Worm (Caenorhabditis elegans) whole organism, mixed stage, embryonic: ENCODE data around the gene T28C12.6.

Experiments
- M03D4.4 ChIP-seq: sonication (generic microtip); optimal IDR thresholded peaks from 2 replicates; lab custom pipeline; 2017; ENCODE audit warnings: mild to moderate bottlenecking, missing genetic modification characterization, missing compliant biosample characterization
- bed-3 ChIP-seq: fragments of 200-800 bp; sonication (Bioruptor generic); optimal IDR thresholded peaks from 3 replicates; lab custom pipeline; 2018; ENCODE audit warnings: mild to moderate bottlenecking, missing genetic modification characterization, moderate library complexity, missing compliant biosample characterization
- blmp-1 ChIP-seq: fragments of 150-350 bp; optimal IDR thresholded peaks from 2 replicates; lab custom pipeline; 2014; ENCODE audit warnings: missing biosample characterization, missing genetic modification characterization
- ceh-39 ChIP-seq: fragments of 150-350 bp; optimal IDR thresholded peaks from 2 replicates; lab custom pipeline; 2014; ENCODE audit warnings: missing biosample characterization, missing genetic modification characterization
- ceh-43 ChIP-seq: fragments of 200-800 bp; sonication (Bioruptor generic); optimal IDR thresholded peaks from 2 replicates; lab custom pipeline; 2018; ENCODE audit warnings: mild to moderate bottlenecking, missing genetic modification characterization, moderate library complexity, missing compliant biosample characterization
- ceh-83 ChIP-seq: fragments of 200-800 bp; sonication (Bioruptor generic); optimal IDR thresholded peaks from 2 replicates; lab custom pipeline; 2018; ENCODE audit warnings: mild to moderate bottlenecking, missing genetic modification characterization, missing compliant biosample characterization
- ces-1 ChIP-seq: fragments of 150-350 bp; optimal IDR thresholded peaks from 2 replicates; lab custom pipeline; 2014; ENCODE audit warnings: missing biosample characterization, missing genetic modification reagents, missing genetic modification characterization
- cnd-1 ChIP-seq: fragments of 200-800 bp; sonication (Bioruptor generic); optimal IDR thresholded peaks from 2 replicates; lab custom pipeline; 2018; ENCODE audit warnings: mild to moderate bottlenecking, missing genetic modification characterization, missing compliant biosample characterization
- drap-1 ChIP-seq: fragments of 200-800 bp; sonication (Bioruptor generic); optimal IDR thresholded peaks from 3 replicates; lab custom pipeline; 2018; ENCODE audit warnings: mild to moderate bottlenecking, missing genetic modification characterization, missing compliant biosample characterization
- elt-1 ChIP-seq: sonication (generic microtip); optimal IDR thresholded peaks from 2 replicates; lab custom pipeline; 2017; ENCODE audit warnings: missing genetic modification characterization, mild to moderate bottlenecking, missing compliant biosample characterization, antibody characterized with exemption, moderate library complexity, borderline replicate concordance; ENCODE audit not compliant: insufficient read depth
- elt-3 ChIP-seq: fragments of 150-350 bp; optimal IDR thresholded peaks from 2 replicates; lab custom pipeline; 2014; ENCODE audit warnings: missing biosample characterization, missing genetic modification characterization
- flh-1 ChIP-seq: fragments of 200-800 bp; sonication (Bioruptor generic); optimal IDR thresholded peaks from 2 replicates; lab custom pipeline; 2018; ENCODE audit warnings: mild to moderate bottlenecking, missing genetic modification characterization, moderate library complexity, missing compliant biosample characterization
- ham-2 ChIP-seq: fragments of 200-800 bp; sonication (Bioruptor generic); optimal IDR thresholded peaks from 2 replicates; lab custom pipeline; 2018; ENCODE audit warnings: mild to moderate bottlenecking, missing genetic modification characterization, missing compliant biosample characterization
- hlh-1 ChIP-seq: fragments of 150-350 bp; optimal IDR thresholded peaks from 2 replicates; lab custom pipeline; 2014; ENCODE audit warnings: missing biosample characterization, missing genetic modification reagents, missing genetic modification characterization
- lin-13 ChIP-seq: fragments of 150-350 bp; optimal IDR thresholded peaks from 2 replicates; lab custom pipeline; 2014; ENCODE audit warnings: missing biosample characterization, missing genetic modification characterization
- lsy-2 ChIP-seq: fragments of 150-350 bp; optimal IDR thresholded peaks from 2 replicates; lab custom pipeline; 2014; ENCODE audit warnings: missing biosample characterization, missing genetic modification characterization
- mab-5 ChIP-seq: fragments of 150-350 bp; optimal IDR thresholded peaks from 2 replicates; lab custom pipeline; 2014; ENCODE audit warnings: missing biosample characterization, missing genetic modification characterization
- mep-1 ChIP-seq: fragments of 150-350 bp; optimal IDR thresholded peaks from 2 replicates; lab custom pipeline; 2017; ENCODE audit warnings: missing biosample characterization, missing genetic modification reagents, missing genetic modification characterization, inconsistent platforms
- mls-2 ChIP-seq: sonication (generic microtip); optimal IDR thresholded peaks from 2 replicates; lab custom pipeline; 2016; ENCODE audit warnings: mild to moderate bottlenecking, missing genetic modification characterization, moderate library complexity, missing compliant biosample characterization
- nhr-12 ChIP-seq: fragments of 150-350 bp; optimal IDR thresholded peaks from 2 replicates; lab custom pipeline; 2014; ENCODE audit warnings: missing biosample characterization, missing genetic modification characterization
- nhr-2 ChIP-seq: fragments of 150-350 bp; optimal IDR thresholded peaks from 2 replicates; lab custom pipeline; 2014; ENCODE audit warnings: missing biosample characterization, missing genetic modification characterization
- nhr-237 ChIP-seq: fragments of 150-350 bp; optimal IDR thresholded peaks from 2 replicates; lab custom pipeline; 2014; ENCODE audit warnings: missing biosample characterization, missing genetic modification characterization
- nhr-28 ChIP-seq: fragments of 150-350 bp; optimal IDR thresholded peaks from 2 replicates; lab custom pipeline; 2014; ENCODE audit warnings: missing biosample characterization, missing genetic modification characterization
- nhr-76 ChIP-seq: sonication (generic microtip); optimal IDR thresholded peaks from 2 replicates; lab custom pipeline; 2017; ENCODE audit warnings: missing biosample characterization, missing genetic modification characterization
- sem-2 ChIP-seq: fragments of 200-800 bp; sonication (Bioruptor generic); optimal IDR thresholded peaks from 2 replicates; lab custom pipeline; 2018; ENCODE audit warnings: mild to moderate bottlenecking, missing genetic modification characterization, missing compliant biosample characterization
- snpc-4 ChIP-seq: fragments of 150-350 bp; optimal IDR thresholded peaks from 2 replicates; lab custom pipeline; 2014; ENCODE audit warnings: missing biosample characterization, missing genetic modification characterization
- sptf-1 ChIP-seq: sonication (generic microtip); optimal IDR thresholded peaks from 2 replicates; lab custom pipeline; 2017; ENCODE audit warnings: mild to moderate bottlenecking, missing genetic modification characterization, moderate library complexity, missing compliant biosample characterization
- tbx-8 ChIP-seq: fragments of 200-800 bp; sonication (Bioruptor generic); optimal IDR thresholded peaks from 2 replicates; lab custom pipeline; 2018; ENCODE audit warnings: mild to moderate bottlenecking, missing genetic modification characterization, moderate library complexity, missing compliant biosample characterization
- unc-39 ChIP-seq: fragments of 150-350 bp; optimal IDR thresholded peaks from 2 replicates; lab custom pipeline; 2014; ENCODE audit warnings: missing biosample characterization, missing genetic modification characterization
- unc-62 ChIP-seq: fragments of 150-350 bp; optimal IDR thresholded peaks from 2 replicates; lab custom pipeline; 2014; ENCODE audit warnings: missing biosample characterization, missing genetic modification reagents, missing genetic modification characterization
- zip-8 ChIP-seq: fragments of 150-350 bp; optimal IDR thresholded peaks from 2 replicates; lab custom pipeline; 2014; ENCODE audit warnings: missing biosample characterization, missing genetic modification characterization
- ztf-11 ChIP-seq: fragments of 150-350 bp; optimal IDR thresholded peaks from 2 replicates; lab custom pipeline; 2014; ENCODE audit warnings: missing biosample characterization, missing genetic modification characterization

The T28C12.6 gene

DNA sequence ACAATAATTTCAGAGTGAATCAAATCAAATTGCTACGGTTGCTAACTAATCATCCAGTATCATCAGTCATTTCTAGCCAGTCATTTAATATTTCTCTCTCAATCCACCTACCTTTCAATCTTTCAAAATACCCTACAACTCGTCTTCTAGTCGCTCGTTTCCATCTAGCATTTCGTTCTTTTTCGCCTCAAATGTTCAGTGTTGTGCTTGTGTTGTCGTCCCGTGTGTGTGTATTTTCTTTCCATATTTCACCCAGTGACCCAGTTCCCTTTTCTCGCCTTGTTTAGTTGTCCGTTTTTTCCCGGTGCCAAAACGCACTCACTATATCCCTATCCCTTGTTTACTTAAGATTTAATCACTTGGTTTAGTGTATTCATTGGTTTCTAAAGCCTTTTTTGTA lies 25.8 kb upstream of the T28C12.6 start:
- no peak for TF ChIP-seq drap-1 (GFP tag; lab: Kevin White, UChicago)
- no peak for TF ChIP-seq ceh-39 (tag; lab: Kevin White, UChicago)
- no peak for TF ChIP-seq sem-2 (GFP tag; lab: Kevin White, UChicago)
- no peak for TF ChIP-seq nhr-2
- TF ChIP-seq mls-2 = no peak
- no peak for TF ChIP-seq unc-62 (GFP tag; lab: Kevin White, UChicago)

DNA sequence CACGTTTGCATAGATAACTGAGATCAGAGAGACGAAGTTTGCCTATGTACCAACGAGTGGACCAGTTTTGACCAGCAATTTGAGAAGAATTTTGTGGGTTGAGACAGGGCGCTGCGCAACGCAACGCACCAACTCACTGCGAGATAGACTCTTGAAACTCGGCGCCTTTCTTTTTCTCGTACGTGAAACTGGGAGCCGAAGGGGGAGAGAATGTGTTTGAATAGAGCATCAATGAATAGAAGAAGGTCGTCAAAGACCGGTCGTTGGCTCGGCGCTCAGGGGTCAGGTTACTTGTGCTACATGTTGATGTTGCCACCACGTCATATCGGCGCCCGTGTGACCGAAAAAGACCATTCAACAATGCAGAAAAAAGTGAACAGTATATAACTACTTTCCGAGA lies 23.6 kb upstream of the T28C12.6 start:
- TF ChIP-seq snpc-4 (tag; lab: Kevin White, UChicago) (no peak), ces-1 (GFP tag; lab: Kevin White, UChicago) (no peak), nhr-237 (no peak), flh-1 (no peak), unc-62 (GFP tag; lab: Kevin White, UChicago) (no peak), sem-2 (GFP tag; lab: Kevin White, UChicago) (no peak), nhr-12 (tag; lab: Kevin White, UChicago) (no peak), nhr-2 (no peak), M03D4.4 (no peak), hlh-1 (tag; lab: Kevin White, UChicago) (no peak), elt-3 (no peak), tbx-8 (GFP tag; lab: Kevin White, UChicago) (no peak), bed-3 (GFP tag; lab: Kevin White, UChicago) (no peak), elt-1 (tag; lab: Kevin White, UChicago) (no peak), mls-2 (no peak), zip-8 (tag; lab: Kevin White, UChicago) (no peak)

DNA sequence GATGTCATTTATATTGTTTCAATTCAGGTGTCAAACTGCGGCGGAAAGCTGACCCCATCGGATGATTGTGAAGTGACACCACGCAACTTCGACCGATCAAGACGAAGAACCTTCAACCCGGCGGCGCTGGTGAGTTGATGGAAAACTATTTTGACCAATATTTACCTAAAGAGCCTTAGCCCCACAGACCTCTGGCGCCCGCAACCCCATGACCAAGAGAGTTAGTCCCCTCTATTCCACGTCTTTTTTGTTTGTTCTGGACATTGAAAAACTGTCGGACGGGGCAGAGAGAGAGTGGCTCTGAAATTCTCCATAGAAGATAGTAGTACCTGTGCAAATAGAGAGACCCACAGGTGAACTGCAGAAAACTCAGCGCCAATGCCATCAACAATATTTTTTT lies 22.8 kb upstream of the T28C12.6 start:
- TF ChIP-seq ceh-43 (GFP tag; lab: Kevin White, UChicago) = no peak
- TF ChIP-seq sem-2 (GFP tag; lab: Kevin White, UChicago) = no peak
- no peak for TF ChIP-seq nhr-237
- no peak for TF ChIP-seq hlh-1 (tag; lab: Kevin White, UChicago)
- no peak for TF ChIP-seq elt-1 (tag; lab: Kevin White, UChicago)
- no peak for TF ChIP-seq mab-5 (tag; lab: Kevin White, UChicago)
- TF ChIP-seq unc-62 (GFP tag; lab: Kevin White, UChicago) = no peak
- no peak for TF ChIP-seq cnd-1 (tag; lab: Kevin White, UChicago)
- no peak for TF ChIP-seq sptf-1 (tag; lab: Kevin White, UChicago)
- no peak for TF ChIP-seq tbx-8 (GFP tag; lab: Kevin White, UChicago)
- TF ChIP-seq nhr-2 = no peak

DNA sequence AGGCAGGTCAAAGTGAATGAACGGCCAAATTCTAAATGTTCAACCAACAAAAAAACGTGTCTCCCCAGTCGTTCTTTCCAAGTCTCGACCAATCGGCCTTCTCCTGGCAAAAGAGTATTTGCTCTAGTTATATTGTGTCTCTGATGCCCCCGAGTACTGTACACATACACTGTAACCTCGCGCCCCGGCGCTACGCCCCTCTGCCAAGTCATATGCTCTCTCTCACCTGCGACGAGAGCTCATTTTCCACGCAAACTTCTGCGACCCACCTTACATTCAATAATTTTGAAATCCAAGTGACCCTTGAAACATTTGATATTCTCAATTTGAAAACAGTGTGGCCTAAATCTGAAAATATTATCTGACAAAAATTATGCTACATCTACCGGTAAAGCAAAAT lies 21.3 kb upstream of the T28C12.6 start:
- no peak for TF ChIP-seq ztf-11 (tag; lab: Kevin White, UChicago)
- TF ChIP-seq sptf-1 (tag; lab: Kevin White, UChicago) = no peak
- no peak for TF ChIP-seq cnd-1 (tag; lab: Kevin White, UChicago)
- no peak for TF ChIP-seq nhr-12 (tag; lab: Kevin White, UChicago)
- TF ChIP-seq ceh-83 (GFP tag; lab: Kevin White, UChicago) = no peak
- no peak for TF ChIP-seq lsy-2 (tag; lab: Kevin White, UChicago)
- no peak for TF ChIP-seq M03D4.4
- TF ChIP-seq nhr-28 (tag; lab: Kevin White, UChicago) = no peak

DNA sequence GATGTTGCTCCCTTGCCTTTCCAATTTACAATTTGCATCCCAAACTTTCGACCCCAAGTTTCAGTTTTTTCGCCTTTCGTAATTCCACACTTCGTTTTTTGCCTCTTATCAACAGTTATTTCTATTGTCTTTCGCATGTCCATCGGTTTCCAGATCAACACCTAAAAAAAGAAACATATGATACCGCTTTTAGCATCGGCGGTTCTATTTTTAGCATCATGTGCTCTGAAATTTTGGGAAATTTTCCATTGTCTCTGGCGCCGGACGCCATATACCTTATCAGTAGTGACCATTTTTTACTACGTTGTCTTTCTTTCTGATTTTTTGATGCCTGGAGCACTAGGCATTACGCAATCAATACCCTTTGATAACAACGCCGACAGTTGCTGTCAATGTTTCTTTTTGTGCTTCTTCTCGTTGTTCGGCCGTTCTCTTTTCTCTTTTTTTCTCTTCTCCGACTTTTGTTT lies 20.1 kb upstream of the T28C12.6 start, which contains the start of gene bcl-11:
Gene bcl-11, plus strand, starts transcription at position 51 of the 467 bp plus-strand sequence.
- TF ChIP-seq ham-2 = no peak
- no peak for TF ChIP-seq lin-13 (tag; lab: Kevin White, UChicago)
- no peak for TF ChIP-seq drap-1 (GFP tag; lab: Kevin White, UChicago)
- no peak for TF ChIP-seq unc-39 (tag; lab: Kevin White, UChicago)
- TF ChIP-seq ztf-11 (tag; lab: Kevin White, UChicago) = no peak
- no peak for TF ChIP-seq blmp-1
- no peak for TF ChIP-seq mab-5 (tag; lab: Kevin White, UChicago)
- TF ChIP-seq ces-1 (GFP tag; lab: Kevin White, UChicago) = no peak
- no peak for TF ChIP-seq nhr-76 (tag; lab: Kevin White, UChicago)
- TF ChIP-seq mep-1 (tag; lab: Kevin White, UChicago) = no peak
- no peak for TF ChIP-seq ceh-43 (GFP tag; lab: Kevin White, UChicago)
- no peak for TF ChIP-seq nhr-28 (tag; lab: Kevin White, UChicago)
- no peak for TF ChIP-seq sptf-1 (tag; lab: Kevin White, UChicago)
